Worm (Caenorhabditis elegans) whole organism, L3 larva: Measurements from ENCODE around the gene wdr-5.3.

Experiments used
- R02D3.7 ChIP-seq: fragments of 150-350 bp; optimal IDR thresholded peaks from 2 replicates; lab custom pipeline; 2014; ENCODE audit warnings: missing biosample characterization, missing genetic modification characterization
- aly-2 ChIP-seq: fragments of 150-350 bp; optimal IDR thresholded peaks from 2 replicates; lab custom pipeline; 2014; ENCODE audit warnings: missing biosample characterization, missing genetic modification characterization
- ama-1 ChIP-seq: fragments of 150-350 bp; optimal IDR thresholded peaks from 2 replicates; lab custom pipeline; 2018
- ceh-16 ChIP-seq: sonication (generic microtip); optimal IDR thresholded peaks from 2 replicates; lab custom pipeline; 2017; ENCODE audit warnings: missing biosample characterization, missing genetic modification characterization
- ceh-28 ChIP-seq: fragments of 150-350 bp; optimal IDR thresholded peaks from 2 replicates; lab custom pipeline; 2014; ENCODE audit warnings: missing biosample characterization, missing genetic modification reagents, missing genetic modification characterization
- ceh-82 ChIP-seq: fragments of 150-350 bp; optimal IDR thresholded peaks from 2 replicates; lab custom pipeline; 2014; ENCODE audit warnings: missing biosample characterization, missing genetic modification characterization
- ceh-9 ChIP-seq: sonication (generic microtip); optimal IDR thresholded peaks from 2 replicates; lab custom pipeline; 2018; ENCODE audit warnings: missing biosample characterization, missing genetic modification characterization
- daf-12 ChIP-seq: fragments of 150-350 bp; optimal IDR thresholded peaks from 2 replicates; lab custom pipeline; 2014; ENCODE audit warnings: missing biosample characterization, missing genetic modification reagents, missing genetic modification characterization
- egl-5 ChIP-seq: fragments of 150-350 bp; optimal IDR thresholded peaks from 2 replicates; lab custom pipeline; 2017; ENCODE audit warnings: missing biosample characterization, missing genetic modification reagents, missing genetic modification characterization, inconsistent platforms
- elt-1 ChIP-seq: fragments of 150-350 bp; optimal IDR thresholded peaks from 2 replicates; lab custom pipeline; 2014; ENCODE audit warnings: missing biosample characterization, missing genetic modification characterization
- elt-2 ChIP-seq: sonication (generic microtip); optimal IDR thresholded peaks from 2 replicates; lab custom pipeline; 2016; ENCODE audit warnings: missing genetic modification reagents, mild to moderate bottlenecking, missing genetic modification characterization, missing compliant biosample characterization
- elt-3 ChIP-seq, 3 experiments: fragments of 150-350 bp in 1 of 3; sonication (generic microtip) in 2 of 3; optimal IDR thresholded peaks; 2 replicates in 2 of 3; 4 replicates in 1 of 3; lab custom pipeline; 2014 to 2017; ENCODE audit warnings: missing biosample characterization in 3 of 3, missing genetic modification characterization in 3 of 3
- eor-1 ChIP-seq, 2 experiments: fragments of 150-350 bp; optimal IDR thresholded peaks; 2 replicates each; lab custom pipeline; 2014 to 2018; ENCODE audit warnings: missing biosample characterization in 2 of 2, missing genetic modification characterization in 2 of 2
- fkh-2 ChIP-seq: fragments of 150-350 bp; optimal IDR thresholded peaks from 2 replicates; lab custom pipeline; 2014; ENCODE audit warnings: missing biosample characterization, missing genetic modification reagents, missing genetic modification characterization
- fos-1 ChIP-seq: fragments of 150-350 bp; optimal IDR thresholded peaks from 2 replicates; lab custom pipeline; 2014; ENCODE audit warnings: missing biosample characterization, missing genetic modification characterization
- jun-1 ChIP-seq: fragments of 150-350 bp; optimal IDR thresholded peaks from 2 replicates; lab custom pipeline; 2014; ENCODE audit warnings: missing biosample characterization, missing genetic modification reagents, missing genetic modification characterization
- lin-15B ChIP-seq: fragments of 150-350 bp; optimal IDR thresholded peaks from 2 replicates; lab custom pipeline; 2014; ENCODE audit warnings: missing biosample characterization, missing genetic modification characterization
- lin-39 ChIP-seq: fragments of 150-350 bp; optimal IDR thresholded peaks from 2 replicates; lab custom pipeline; 2018; ENCODE audit warnings: missing biosample characterization, missing genetic modification reagents, missing genetic modification characterization
- lsy-12 ChIP-seq: sonication (generic microtip); optimal IDR thresholded peaks from 2 replicates; lab custom pipeline; 2016; ENCODE audit warnings: mild to moderate bottlenecking, missing genetic modification characterization, missing compliant biosample characterization
- mdl-1 ChIP-seq: fragments of 150-350 bp; optimal IDR thresholded peaks from 2 replicates; lab custom pipeline; 2014; ENCODE audit warnings: missing biosample characterization, missing genetic modification characterization
- nfya-1 ChIP-seq: sonication (generic microtip); optimal IDR thresholded peaks from 2 replicates; lab custom pipeline; 2017; ENCODE audit warnings: missing genetic modification characterization, mild to moderate bottlenecking, missing compliant biosample characterization, antibody characterized with exemption, moderate library complexity; ENCODE audit not compliant: insufficient read depth
- nhr-12 ChIP-seq: fragments of 150-350 bp; optimal IDR thresholded peaks from 2 replicates; lab custom pipeline; 2014; ENCODE audit warnings: missing biosample characterization, missing genetic modification characterization
- nhr-23 ChIP-seq: fragments of 150-350 bp; optimal IDR thresholded peaks from 2 replicates; lab custom pipeline; 2014; ENCODE audit warnings: missing biosample characterization, missing genetic modification reagents, missing genetic modification characterization
- nhr-237 ChIP-seq: fragments of 150-350 bp; optimal IDR thresholded peaks from 2 replicates; lab custom pipeline; 2014; ENCODE audit warnings: missing biosample characterization, missing genetic modification characterization
- nhr-25 ChIP-seq: sonication (generic microtip); optimal IDR thresholded peaks from 2 replicates; lab custom pipeline; 2017; ENCODE audit warnings: missing biosample characterization, missing genetic modification characterization
- nhr-43 ChIP-seq: sonication (generic microtip); optimal IDR thresholded peaks from 2 replicates; lab custom pipeline; 2016; ENCODE audit warnings: mild to moderate bottlenecking, missing genetic modification characterization, missing compliant biosample characterization; ENCODE audit not compliant: poor library complexity, severe bottlenecking
- nhr-76 ChIP-seq: fragments of 150-350 bp; sonication (generic microtip); optimal IDR thresholded peaks from 5 replicates; lab custom pipeline; 2014; ENCODE audit warnings: missing biosample characterization, missing genetic modification characterization
- nhr-77 ChIP-seq: fragments of 150-350 bp; optimal IDR thresholded peaks from 2 replicates; lab custom pipeline; 2014; ENCODE audit warnings: missing biosample characterization, missing genetic modification characterization
- pha-4 ChIP-seq: fragments of 150-350 bp; optimal IDR thresholded peaks from 2 replicates; lab custom pipeline; 2014; ENCODE audit warnings: missing biosample characterization, missing genetic modification reagents, missing genetic modification characterization
- pqm-1 ChIP-seq: fragments of 150-350 bp; optimal IDR thresholded peaks from 2 replicates; lab custom pipeline; 2017; ENCODE audit warnings: missing biosample characterization, missing genetic modification characterization, inconsistent platforms
- sea-2 ChIP-seq: fragments of 150-350 bp; sonication (generic microtip); optimal IDR thresholded peaks from 4 replicates; lab custom pipeline; 2014; ENCODE audit warnings: missing biosample characterization, missing genetic modification reagents, missing genetic modification characterization
- skn-1 ChIP-seq: fragments of 150-350 bp; optimal IDR thresholded peaks from 2 replicates; lab custom pipeline; 2014; ENCODE audit warnings: missing biosample characterization, missing genetic modification characterization
- snpc-4 ChIP-seq: fragments of 150-350 bp; optimal IDR thresholded peaks from 2 replicates; lab custom pipeline; 2014; ENCODE audit warnings: missing biosample characterization, missing genetic modification characterization
- tbx-2 ChIP-seq: sonication (generic microtip); optimal IDR thresholded peaks from 2 replicates; lab custom pipeline; 2016; ENCODE audit warnings: mild to moderate bottlenecking, missing genetic modification characterization, missing compliant biosample characterization
- unc-39 ChIP-seq: sonication (generic microtip); optimal IDR thresholded peaks from 4 replicates; lab custom pipeline; 2017; ENCODE audit warnings: missing biosample characterization, missing genetic modification characterization
- zag-1 ChIP-seq: fragments of 150-350 bp; optimal IDR thresholded peaks from 2 replicates; lab custom pipeline; 2014; ENCODE audit warnings: missing biosample characterization, missing genetic modification characterization
- ztf-4 ChIP-seq: fragments of 150-350 bp; optimal IDR thresholded peaks from 2 replicates; lab custom pipeline; 2014; ENCODE audit warnings: missing biosample characterization, missing genetic modification characterization

wdr-5.3 gene

DNA sequence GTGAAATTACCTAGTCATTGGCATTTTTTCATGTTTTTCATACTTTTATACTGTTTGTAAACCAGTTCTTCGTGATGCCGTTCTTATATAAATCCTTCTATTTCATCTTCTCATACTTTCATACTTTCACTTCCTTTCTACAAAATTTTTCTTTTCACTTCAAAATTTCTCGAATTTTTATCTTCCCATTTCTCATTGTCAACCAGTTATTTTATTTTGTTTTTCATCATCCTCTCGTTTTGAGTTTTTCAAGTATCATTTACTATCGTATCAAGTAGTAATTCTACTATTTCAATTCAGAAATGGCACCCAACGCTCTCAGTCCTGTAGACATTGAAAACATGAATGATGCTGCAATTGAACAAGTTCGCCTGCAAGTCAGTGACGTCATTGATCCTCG, 21.7 kb downstream of the wdr-5.3 start, which contains the start of gene F28H7.8:
F28H7.8 (plus strand) TSS at position 301 of the 400 bp plus-strand sequence.
- no peak for TF ChIP-seq elt-3 (tag; optimal IDR thresholded peaks at IDR 0.05; lab: Kevin White, UChicago)
- no peak for TF ChIP-seq nfya-1 (tag; lab: Kevin White, UChicago)
- TF ChIP-seq nhr-23 (tag; lab: Kevin White, UChicago): no peak
- no peak for TF ChIP-seq fkh-2
- no peak for TF ChIP-seq sea-2 (GFP tag; lab: Kevin White, UChicago)
- TF ChIP-seq lsy-12 (tag; lab: Kevin White, UChicago): no peak
- TF ChIP-seq nhr-77 (tag; lab: Kevin White, UChicago): no peak
- no peak for TF ChIP-seq aly-2 (tag; lab: Kevin White, UChicago)
- TF ChIP-seq nhr-12 (tag; lab: Kevin White, UChicago): no peak
- no peak for TF ChIP-seq ceh-9 (tag; lab: Kevin White, UChicago)
- TF ChIP-seq egl-5 (tag; lab: Kevin White, UChicago): no peak
- TF ChIP-seq tbx-2 (tag; lab: Kevin White, UChicago): no peak
- TF ChIP-seq pha-4 (tag; lab: Kevin White, UChicago): no peak
- TF ChIP-seq ceh-16 (tag; lab: Kevin White, UChicago): no peak

DNA sequence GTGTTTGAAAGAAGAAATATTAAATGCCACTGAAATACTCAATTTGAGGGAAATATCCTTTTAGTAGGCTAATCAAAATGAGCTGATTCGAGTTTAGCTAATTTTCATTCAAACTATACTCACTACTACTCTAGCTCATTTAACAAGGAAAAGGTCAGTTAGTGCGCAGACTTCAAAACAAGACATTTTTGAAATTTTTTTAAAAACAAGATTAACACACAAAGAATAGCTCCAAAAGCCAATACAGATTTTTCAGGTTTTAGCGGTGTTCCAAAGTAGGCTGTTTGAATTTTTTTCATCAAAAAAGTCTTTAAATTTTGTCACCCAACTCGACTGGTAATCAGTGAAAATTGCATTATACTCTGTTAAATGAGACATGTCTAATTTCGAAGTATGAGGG, 23.9 kb downstream of the wdr-5.3 start:
- no peak for TF ChIP-seq nhr-23 (tag; lab: Kevin White, UChicago)
- TF ChIP-seq, all 47 proteins: peak for 0

- no peak for TF ChIP-seq daf-12 (tag; lab: Kevin White, UChicago)
- TF ChIP-seq mdl-1: no peak
- TF ChIP-seq jun-1: no peak
- no peak for TF ChIP-seq nhr-12 (tag; lab: Kevin White, UChicago)
- TF ChIP-seq R02D3.7: no peak
- TF ChIP-seq tbx-2 (tag; lab: Kevin White, UChicago): no peak
- TF ChIP-seq zag-1 (tag; lab: Kevin White, UChicago): no peak
- TF ChIP-seq nhr-43 (tag; lab: Kevin White, UChicago): no peak
- no peak for TF ChIP-seq nhr-76
- no peak for TF ChIP-seq fkh-2
Measured at ce11 chrV:10762695-10763094, 25.8 kb downstream of the wdr-5.3 start, which contains the start of gene sre-6. Gene sre-6 (minus strand): TSS chrV:10762795.

ce11 chrV:10764066-10764465, 27.1 kb downstream of the wdr-5.3 start, which contains the start of gene ocr-1:
Gene ocr-1 (plus strand): TSS chrV:10764366.
- TF ChIP-seq eor-1 (tag; optimal IDR thresholded peaks at IDR 0.05; lab: Kevin White, UChicago) (no peak), snpc-4 (tag; lab: Kevin White, UChicago) (no peak), fos-1 (tag; lab: Kevin White, UChicago) (no peak), unc-39 (tag; lab: Kevin White, UChicago) (no peak), ceh-82 (tag; lab: Kevin White, UChicago) (no peak), ztf-4 (tag; lab: Kevin White, UChicago) (no peak), ceh-9 (tag; lab: Kevin White, UChicago) (no peak), jun-1 (no peak), elt-3 (tag; optimal IDR thresholded peaks at IDR 0.05; lab: Kevin White, UChicago) (no peak), lin-15B (no peak), nhr-25 (tag; lab: Kevin White, UChicago) (no peak), pqm-1 (no peak), elt-1 (tag; lab: Kevin White, UChicago) (no peak), lsy-12 (tag; lab: Kevin White, UChicago) (no peak), nhr-237 (no peak)

DNA sequence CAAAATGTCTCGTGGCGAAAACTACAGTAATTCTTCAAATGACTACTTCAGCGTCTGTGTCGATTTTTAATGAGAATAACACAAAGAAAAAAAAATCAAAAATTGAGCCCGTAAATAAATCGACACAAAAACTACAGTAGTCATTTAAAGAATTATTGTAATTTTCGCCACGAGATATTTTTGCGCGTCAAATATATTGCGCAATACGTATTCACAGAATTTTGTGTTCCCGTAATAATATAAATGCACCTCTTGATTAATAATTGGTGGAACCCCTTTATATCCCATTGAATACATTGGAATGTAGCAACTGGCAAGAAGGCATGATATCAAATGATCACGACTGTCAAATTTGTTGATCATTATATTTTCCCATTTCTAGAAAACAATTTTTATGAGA, 32.0 kb downstream of the wdr-5.3 start:
- no peak for TF ChIP-seq R02D3.7
- no peak for TF ChIP-seq lin-39 (tag; lab: Kevin White, UChicago)
- TF ChIP-seq ama-1: no peak

ce11 chrV:10770026-10770425, 33.1 kb downstream of the wdr-5.3 start, which contains the start of the genes D1054.1 and pas-2:
Gene D1054.1 (minus strand): TSS chrV:10770217.
Gene pas-2 (plus strand): TSS chrV:10770368.
- TF ChIP-seq nhr-43 (tag; lab: Kevin White, UChicago): no peak
- TF ChIP-seq eor-1 (tag; optimal IDR thresholded peaks at IDR 0.05; lab: Kevin White, UChicago): no peak
- no peak for TF ChIP-seq fos-1 (tag; lab: Kevin White, UChicago)
- no peak for TF ChIP-seq sea-2 (GFP tag; lab: Kevin White, UChicago)
- TF ChIP-seq pha-4 (tag; lab: Kevin White, UChicago): peak; percentile 47
- peak; percentile 20 for TF ChIP-seq lin-15B
- peak; percentile 37 for TF ChIP-seq lin-39 (tag; lab: Kevin White, UChicago)
- no peak for TF ChIP-seq daf-12 (tag; lab: Kevin White, UChicago)
- peak; percentile 83 for TF ChIP-seq skn-1 (tag; lab: Kevin White, UChicago)
- peak; percentile 71 for TF ChIP-seq egl-5 (tag; lab: Kevin White, UChicago)
- TF ChIP-seq snpc-4 (tag; lab: Kevin White, UChicago): peak; percentile 49
- peak; percentile 19 for TF ChIP-seq elt-2 (tag; lab: Kevin White, UChicago)
- TF ChIP-seq ceh-28 (tag; lab: Kevin White, UChicago): no peak
- peak; percentile 1 for TF ChIP-seq pqm-1
